Fruit fly (Drosophila melanogaster) whole organism, embryonic: ENCODE results near the gene Agpat1.

Source experiments
- Blimp-1 ChIP-seq: fragments of 200-800 bp; sonication (Bioruptor generic); optimal IDR thresholded peaks from 3 replicates; lab custom pipeline; 2018; ENCODE audit warnings: missing biosample characterization, missing genetic modification characterization, mild to moderate bottlenecking, moderate library complexity, missing genetic modification reagents
- CG12104 ChIP-seq: fragments of 200-800 bp; sonication (Bioruptor generic); optimal IDR thresholded peaks from 3 replicates; lab custom pipeline; 2016; ENCODE audit warnings: missing biosample characterization, missing genetic modification characterization
- CG1233 ChIP-seq: fragments of 200-800 bp; sonication (Bioruptor generic); optimal IDR thresholded peaks from 4 replicates; lab custom pipeline; 2018; ENCODE audit warnings: missing biosample characterization, mild to moderate bottlenecking, missing genetic modification characterization
- CG12744 ChIP-seq: fragments of 200-800 bp; sonication (Bioruptor generic); optimal IDR thresholded peaks from 2 replicates; lab custom pipeline; 2016; ENCODE audit warnings: missing biosample characterization, missing genetic modification characterization
- CG13123 ChIP-seq: fragments of 200-800 bp; sonication (Bioruptor generic); optimal IDR thresholded peaks from 2 replicates; lab custom pipeline; 2016; ENCODE audit warnings: missing biosample characterization, missing genetic modification characterization
- CG13287 ChIP-seq: fragments of 200-800 bp; sonication (Bioruptor generic); IDR thresholded peaks from 2 replicates; pipeline ENCODE4 v1.3.6; 2022; ENCODE audit warnings: missing biosample characterization, missing genetic modification characterization; ENCODE audit not compliant: partially characterized antibody
- CG13296 ChIP-seq: fragments of 200-800 bp; sonication (Bioruptor generic); optimal IDR thresholded peaks from 3 replicates; lab custom pipeline; 2018; ENCODE audit warnings: missing biosample characterization, mild to moderate bottlenecking, missing genetic modification characterization
- CG17612 ChIP-seq: fragments of 200-800 bp; sonication (Bioruptor generic); IDR thresholded peaks from 2 replicates; pipeline ENCODE4 v1.3.6; 2022; ENCODE audit warnings: missing biosample characterization, missing genetic modification characterization
- CG2129 ChIP-seq: fragments of 200-800 bp; sonication (Bioruptor generic); IDR thresholded peaks from 2 replicates; pipeline ENCODE4 v1.3.6; 2022; ENCODE audit warnings: missing biosample characterization, missing genetic modification characterization; ENCODE audit not compliant: partially characterized antibody
- CG31441 ChIP-seq: fragments of 200-800 bp; sonication (Bioruptor generic); IDR thresholded peaks from 2 replicates; pipeline ENCODE4 v1.3.6; 2022; ENCODE audit warnings: missing biosample characterization, missing genetic modification characterization
- CG33213 ChIP-seq: fragments of 200-800 bp; sonication (Bioruptor generic); optimal IDR thresholded peaks from 3 replicates; lab custom pipeline; 2016; ENCODE audit warnings: missing biosample characterization, missing genetic modification characterization
- CG33557 ChIP-seq: fragments of 200-800 bp; sonication (Bioruptor generic); optimal IDR thresholded peaks from 2 replicates; lab custom pipeline; 2019; ENCODE audit warnings: missing biosample characterization, mild to moderate bottlenecking, missing genetic modification characterization, moderate library complexity
- CG3847 ChIP-seq: fragments of 200-800 bp; sonication (Bioruptor generic); IDR thresholded peaks from 2 replicates; pipeline ENCODE4 v1.3.6; 2022; ENCODE audit warnings: missing biosample characterization, missing genetic modification characterization
- CG4282 ChIP-seq: fragments of 200-800 bp; sonication (Bioruptor generic); optimal IDR thresholded peaks from 2 replicates; lab custom pipeline; 2016; ENCODE audit warnings: missing biosample characterization, missing genetic modification characterization
- CG7372 ChIP-seq: fragments of 200-800 bp; sonication (Bioruptor generic); IDR thresholded peaks from 2 replicates; pipeline ENCODE4 v1.3.6; 2022; ENCODE audit warnings: missing biosample characterization, missing genetic modification characterization
- CG7839 ChIP-seq: fragments of 200-800 bp; sonication (Bioruptor generic); optimal IDR thresholded peaks from 3 replicates; lab custom pipeline; 2018; ENCODE audit warnings: missing biosample characterization, mild to moderate bottlenecking, missing genetic modification characterization, moderate library complexity
- CG8089 ChIP-seq: fragments of 200-800 bp; sonication (Bioruptor generic); optimal IDR thresholded peaks from 3 replicates; lab custom pipeline; 2016; ENCODE audit warnings: missing biosample characterization, missing genetic modification characterization
- CG9727 ChIP-seq: fragments of 200-800 bp; sonication (Bioruptor generic); optimal IDR thresholded peaks from 3 replicates; lab custom pipeline; 2017; ENCODE audit warnings: missing biosample characterization, mild to moderate bottlenecking, missing genetic modification characterization
- CTCF ChIP-seq: fragments of 200-800 bp; sonication (Bioruptor generic); optimal IDR thresholded peaks from 2 replicates; lab custom pipeline; 2017; ENCODE audit warnings: missing biosample characterization, mild to moderate bottlenecking, missing genetic modification characterization, moderate library complexity
- Deaf1 ChIP-seq: fragments of 200-800 bp; optimal IDR thresholded peaks from 3 replicates; lab custom pipeline; 2019; ENCODE audit warnings: missing biosample characterization, mild to moderate bottlenecking, missing genetic modification characterization, moderate library complexity
- Dref ChIP-seq: fragments of 200-800 bp; sonication (Bioruptor generic); IDR thresholded peaks from 2 replicates; pipeline ENCODE4 v1.3.6; 2022; ENCODE audit warnings: missing biosample characterization, missing genetic modification characterization
- Drgx ChIP-seq: fragments of 200-800 bp; sonication (Bioruptor generic); IDR thresholded peaks from 2 replicates; pipeline ENCODE4 v1.3.6; 2022; ENCODE audit warnings: missing biosample characterization, missing genetic modification characterization
- Ets97D ChIP-seq: fragments of 200-800 bp; sonication (Bioruptor generic); optimal IDR thresholded peaks from 3 replicates; lab custom pipeline; 2016; ENCODE audit warnings: missing biosample characterization, missing genetic modification characterization
- Fer1 ChIP-seq: fragments of 200-800 bp; sonication (Bioruptor generic); optimal IDR thresholded peaks from 2 replicates; lab custom pipeline; 2017; ENCODE audit warnings: missing biosample characterization, mild to moderate bottlenecking, missing genetic modification characterization
- Fer3 ChIP-seq: fragments of 200-800 bp; sonication (Bioruptor generic); optimal IDR thresholded peaks from 2 replicates; lab custom pipeline; 2018; ENCODE audit warnings: missing biosample characterization, mild to moderate bottlenecking, missing genetic modification characterization, moderate library complexity
- Hr51 ChIP-seq, 2 experiments: fragments of 200-800 bp; sonication (Bioruptor generic); optimal IDR thresholded peaks; 2 replicates in 1 of 2; 3 replicates in 1 of 2; lab custom pipeline; 2016 to 2018; ENCODE audit warnings: missing biosample characterization in 2 of 2, missing genetic modification characterization in 2 of 2, mild to moderate bottlenecking in 1 of 2, moderate library complexity in 1 of 2
- Mad ChIP-seq: fragments of 200-800 bp; sonication (Bioruptor generic); optimal IDR thresholded peaks from 2 replicates; lab custom pipeline; 2016; ENCODE audit warnings: missing biosample characterization, missing genetic modification characterization
- Max ChIP-seq: fragments of 200-800 bp; sonication (Bioruptor generic); optimal IDR thresholded peaks from 2 replicates; lab custom pipeline; 2016; ENCODE audit warnings: missing biosample characterization, mild to moderate bottlenecking, missing genetic modification characterization
- Med ChIP-seq: fragments of 200-800 bp; sonication (Bioruptor generic); peaks from one replicate; lab custom pipeline; 2016; ENCODE audit warnings: missing biosample characterization, missing genetic modification characterization, mild to moderate bottlenecking, inconsistent platforms, moderate library complexity
- NC2α ChIP-seq: fragments of 200-800 bp; sonication (Bioruptor generic); optimal IDR thresholded peaks from 2 replicates; lab custom pipeline; 2016; ENCODE audit warnings: missing biosample characterization, missing genetic modification characterization
- NFAT ChIP-seq: fragments of 200-800 bp; sonication (Bioruptor generic); IDR thresholded peaks from 2 replicates; pipeline ENCODE4 v1.3.6; 2022; ENCODE audit warnings: missing biosample characterization, missing genetic modification characterization
- Optix ChIP-seq: fragments of 200-800 bp; sonication (Bioruptor generic); IDR thresholded peaks from 3 replicates; pipeline ENCODE4 v1.3.6; 2022; ENCODE audit warnings: missing biosample characterization, missing genetic modification characterization
- caup ChIP-seq: fragments of 200-800 bp; sonication (Bioruptor generic); optimal IDR thresholded peaks from 3 replicates; lab custom pipeline; 2017; ENCODE audit warnings: missing biosample characterization, mild to moderate bottlenecking, missing genetic modification characterization, moderate library complexity; ENCODE audit not compliant: severe bottlenecking
- cwo ChIP-seq: fragments of 200-800 bp; sonication (Bioruptor generic); optimal IDR thresholded peaks from 3 replicates; lab custom pipeline; 2017; ENCODE audit warnings: missing biosample characterization, missing genetic modification characterization, mild to moderate bottlenecking, moderate library complexity, missing genetic modification reagents
- disco-r ChIP-seq: fragments of 200-800 bp; sonication (Bioruptor generic); optimal IDR thresholded peaks from 2 replicates; lab custom pipeline; 2016; ENCODE audit warnings: missing biosample characterization, missing genetic modification characterization
- gce ChIP-seq: fragments of 200-800 bp; sonication (Bioruptor generic); IDR thresholded peaks from 3 replicates; pipeline ENCODE4 v1.3.6; 2022; ENCODE audit warnings: missing biosample characterization, missing genetic modification characterization
- grau ChIP-seq: fragments of 200-800 bp; optimal IDR thresholded peaks from 3 replicates; lab custom pipeline; 2019; ENCODE audit warnings: missing biosample characterization, mild to moderate bottlenecking, missing genetic modification characterization, moderate library complexity
- nerfin-1 ChIP-seq: fragments of 200-800 bp; sonication (Bioruptor generic); optimal IDR thresholded peaks from 3 replicates; lab custom pipeline; 2019; ENCODE audit warnings: missing biosample characterization, mild to moderate bottlenecking, missing genetic modification characterization, moderate library complexity
- peb ChIP-seq: fragments of 200-800 bp; sonication (Bioruptor generic); IDR thresholded peaks from 2 replicates; pipeline ENCODE4 v1.3.6; 2022; ENCODE audit warnings: missing biosample characterization, missing genetic modification characterization
- pfk ChIP-seq: fragments of 200-800 bp; sonication (Bioruptor generic); optimal IDR thresholded peaks from 2 replicates; lab custom pipeline; 2018; ENCODE audit warnings: missing biosample characterization, mild to moderate bottlenecking, missing genetic modification characterization, moderate library complexity
- ranshi ChIP-seq: fragments of 200-800 bp; sonication (Bioruptor generic); IDR thresholded peaks from 2 replicates; pipeline ENCODE4 v1.3.6; 2022; ENCODE audit warnings: missing biosample characterization, missing genetic modification characterization
- row ChIP-seq: fragments of 200-800 bp; sonication (Bioruptor generic); IDR thresholded peaks from 3 replicates; pipeline ENCODE4 v1.3.6; 2022; ENCODE audit warnings: missing biosample characterization, missing genetic modification characterization
- slou ChIP-seq: fragments of 200-800 bp; sonication (Bioruptor generic); optimal IDR thresholded peaks from 3 replicates; lab custom pipeline; 2016; ENCODE audit warnings: missing biosample characterization, missing genetic modification characterization
- slp2 ChIP-seq: fragments of 200-800 bp; sonication (Bioruptor generic); optimal IDR thresholded peaks from 2 replicates; lab custom pipeline; 2016; ENCODE audit warnings: missing biosample characterization, missing genetic modification characterization
- tin ChIP-seq: fragments of 200-800 bp; sonication (Bioruptor generic); optimal IDR thresholded peaks from 3 replicates; lab custom pipeline; 2016; ENCODE audit warnings: missing biosample characterization, missing genetic modification characterization
- toy ChIP-seq: fragments of 200-800 bp; sonication (Bioruptor generic); IDR thresholded peaks from 2 replicates; pipeline ENCODE4 v1.3.6; 2022; ENCODE audit warnings: missing biosample characterization, missing genetic modification characterization
- trem ChIP-seq: fragments of 200-800 bp; optimal IDR thresholded peaks from 3 replicates; lab custom pipeline; 2019; ENCODE audit warnings: missing biosample characterization, mild to moderate bottlenecking, missing genetic modification characterization, moderate library complexity
- vfl ChIP-seq: fragments of 200-800 bp; sonication (Bioruptor generic); optimal IDR thresholded peaks from 2 replicates; lab custom pipeline; 2016; ENCODE audit warnings: missing biosample characterization, missing genetic modification characterization
- zen2 ChIP-seq: fragments of 200-800 bp; sonication (Bioruptor generic); IDR thresholded peaks from 3 replicates; pipeline ENCODE4 v1.3.6; 2022; ENCODE audit warnings: missing biosample characterization, missing genetic modification characterization; ENCODE audit not compliant: partially characterized antibody

Gene Agpat1

DNA sequence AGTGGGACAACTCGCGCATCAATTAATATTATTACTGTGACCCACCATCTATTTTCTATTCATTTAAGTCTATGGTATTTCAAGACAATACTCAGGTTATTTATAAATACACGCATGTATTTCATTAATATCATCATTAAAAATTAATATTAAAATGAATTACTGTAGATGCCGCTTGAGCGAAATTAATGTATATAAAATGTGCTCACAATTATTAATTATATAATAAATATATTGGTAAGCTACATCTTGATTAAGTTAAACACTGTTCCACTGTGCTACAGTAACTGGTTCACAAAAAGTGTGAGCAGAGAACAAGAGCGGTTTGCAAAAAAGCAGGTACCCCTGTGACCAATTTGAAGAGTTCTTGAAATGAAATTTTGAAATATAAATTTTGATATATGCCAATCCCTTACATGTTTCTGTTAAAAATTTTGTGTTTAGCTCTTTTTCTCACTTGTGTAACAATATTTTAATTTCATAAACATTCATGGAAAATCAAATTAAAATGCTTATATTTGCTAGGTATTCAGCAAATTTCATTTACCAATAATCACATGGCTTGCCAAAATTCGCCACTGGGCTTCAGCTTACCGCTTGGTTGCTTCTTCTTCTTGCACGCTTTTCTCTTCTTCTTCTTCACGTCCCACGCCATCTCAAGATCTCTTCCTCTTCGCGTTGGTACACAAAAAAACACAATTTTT is 14.0 kb upstream of the Agpat1 start (continued):
- TF ChIP-seq toy (GFP tag; lab: Robert Waterston, UW) = peak; percentile 100
- peak; percentile 100 for TF ChIP-seq disco-r (GFP tag; lab: Kevin White, UChicago)
- peak; percentile 100 for TF ChIP-seq CG1233
- TF ChIP-seq Max = peak; percentile 100
- peak; percentile 99 for TF ChIP-seq CG17612 (GFP tag; lab: Robert Waterston, UW)
- peak; percentile 97 for TF ChIP-seq trem (tag; lab: Kevin White, UChicago)
- TF ChIP-seq slou (GFP tag; lab: Kevin White, UChicago) = peak; percentile 100
- TF ChIP-seq CG8089 (GFP tag; lab: Kevin White, UChicago) = peak; percentile 99
- peak; percentile 100 for TF ChIP-seq Drgx
- peak; percentile 98 for TF ChIP-seq CG4282
- TF ChIP-seq Fer3 (tag; lab: Kevin White, UChicago) = peak; percentile 100
- TF ChIP-seq CG9727 (GFP tag; lab: Kevin White, UChicago) = peak; percentile 100
- TF ChIP-seq CG7372 = peak; percentile 100
- TF ChIP-seq Blimp-1 (GFP tag; lab: Kevin White, UChicago) = peak; percentile 99
- peak; percentile 100 for TF ChIP-seq CG3847 (GFP tag; lab: Robert Waterston, UW)
- TF ChIP-seq CG33557 = peak; percentile 99
- TF ChIP-seq Ets97D (GFP tag; lab: Kevin White, UChicago) = peak; percentile 95
- TF ChIP-seq caup (GFP tag; lab: Kevin White, UChicago) = peak; percentile 100
- peak; percentile 100 for TF ChIP-seq slp2 (GFP tag; lab: Kevin White, UChicago)
- TF ChIP-seq CG12104 (GFP tag; lab: Kevin White, UChicago) = peak; percentile 100
- TF ChIP-seq CG33213 (GFP tag; lab: Kevin White, UChicago) = peak; percentile 100
- peak; percentile 61 for TF ChIP-seq CG13287 (GFP tag; lab: Robert Waterston, UW)
- TF ChIP-seq ranshi (GFP tag; lab: Robert Waterston, UW) = peak; percentile 99
- TF ChIP-seq Deaf1 = peak; percentile 95
- TF ChIP-seq nerfin-1 (tag; lab: Kevin White, UChicago) = peak; percentile 99
- TF ChIP-seq vfl = peak; percentile 100
- TF ChIP-seq Mad (GFP tag; lab: Kevin White, UChicago) = peak; percentile 100
- TF ChIP-seq CG12744 (GFP tag; lab: Kevin White, UChicago) = peak; percentile 100
- TF ChIP-seq cwo (GFP tag; lab: Kevin White, UChicago) = peak; percentile 100
- no peak for TF ChIP-seq CG2129 (GFP tag; lab: Robert Waterston, UW)
- TF ChIP-seq NFAT (GFP tag; lab: Robert Waterston, UW) = peak; percentile 99
- TF ChIP-seq CG13123 (GFP tag; lab: Kevin White, UChicago) = peak; percentile 98
- TF ChIP-seq zen2 (GFP tag; lab: Robert Waterston, UW) = no peak
- TF ChIP-seq gce (GFP tag; lab: Robert Waterston, UW) = peak; percentile 99
- TF ChIP-seq Hr51 (GFP tag; optimal IDR thresholded peaks at IDR 0.05; lab: Kevin White, UChicago) = peak; percentile 99 to 100
- TF ChIP-seq Dref (GFP tag; lab: Robert Waterston, UW) = peak; percentile 54
- peak; percentile 78 for TF ChIP-seq CTCF
- peak; percentile 80 for TF ChIP-seq pfk (GFP tag; lab: Kevin White, UChicago)
- peak; percentile 99 for TF ChIP-seq tin
- TF ChIP-seq grau (tag; lab: Kevin White, UChicago) = peak; percentile 100
- TF ChIP-seq CG31441 (GFP tag; lab: Robert Waterston, UW) = peak; percentile 100
- TF ChIP-seq peb = peak; percentile 99
- peak; percentile 100 for TF ChIP-seq Med (GFP tag; lab: Kevin White, UChicago)
- TF ChIP-seq CG13296 = peak; percentile 100
- peak; percentile 99 for TF ChIP-seq NC2α (GFP tag; lab: Kevin White, UChicago)
- peak; percentile 100 for TF ChIP-seq Fer1 (GFP tag; lab: Kevin White, UChicago)
- TF ChIP-seq row (GFP tag; lab: Robert Waterston, UW) = peak; percentile 99
- TF ChIP-seq CG7839 (tag; lab: Kevin White, UChicago) = peak; percentile 100
- TF ChIP-seq Optix = peak; percentile 98
